Worm (Caenorhabditis elegans): ENCODE measurements around the gene msp-58.

DNA sequence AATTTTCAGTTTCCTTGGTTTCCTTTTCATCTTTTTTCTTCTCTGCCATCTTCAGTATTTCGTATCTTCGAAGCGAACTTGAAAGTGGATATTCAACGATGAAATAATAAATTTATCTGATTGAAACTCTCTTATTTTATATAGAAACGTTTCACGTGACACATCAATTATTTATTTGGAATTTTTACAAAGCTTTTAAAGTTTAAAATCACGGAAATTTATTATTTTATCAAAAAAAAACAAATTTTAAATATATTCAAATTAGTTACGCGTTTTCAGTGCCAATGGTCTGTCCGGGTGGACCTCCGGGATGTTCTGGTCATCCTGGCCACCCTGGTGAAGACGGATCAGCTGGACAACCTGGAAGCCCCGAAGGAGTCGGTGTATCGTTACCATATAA lies 5.4 kb upstream of the msp-58 start, which contains the start of gene ZK354.7:
- TF ChIP-seq klf-2 (GFP tag; conservative IDR thresholded peaks at IDR 0.05) (no peak), tab-1 (GFP tag; IDR thresholded peaks at IDR 0.05) (no peak), flt-1 (GFP tag; IDR thresholded peaks at IDR 0.05) (no peak), ztf-29 (GFP tag; IDR thresholded peaks at IDR 0.05) (no peak), ztf-23 (GFP tag; IDR thresholded peaks at IDR 0.05) (no peak), T22C8.4 (GFP tag; IDR thresholded peaks at IDR 0.05) (no peak), cog-1 (tag; optimal IDR thresholded peaks at IDR 0.05) (no peak), ref-1 (GFP tag; conservative IDR thresholded peaks at IDR 0.05) (no peak), med-1 (GFP tag; optimal IDR thresholded peaks at IDR 0.05; ENCODE audit: insufficient read depth) (no peak)

Measured in whole organism, midembryonic.